Fruit fly (Drosophila melanogaster): Measurements from ENCODE around the gene Prm.

Gene Prm

DNA sequence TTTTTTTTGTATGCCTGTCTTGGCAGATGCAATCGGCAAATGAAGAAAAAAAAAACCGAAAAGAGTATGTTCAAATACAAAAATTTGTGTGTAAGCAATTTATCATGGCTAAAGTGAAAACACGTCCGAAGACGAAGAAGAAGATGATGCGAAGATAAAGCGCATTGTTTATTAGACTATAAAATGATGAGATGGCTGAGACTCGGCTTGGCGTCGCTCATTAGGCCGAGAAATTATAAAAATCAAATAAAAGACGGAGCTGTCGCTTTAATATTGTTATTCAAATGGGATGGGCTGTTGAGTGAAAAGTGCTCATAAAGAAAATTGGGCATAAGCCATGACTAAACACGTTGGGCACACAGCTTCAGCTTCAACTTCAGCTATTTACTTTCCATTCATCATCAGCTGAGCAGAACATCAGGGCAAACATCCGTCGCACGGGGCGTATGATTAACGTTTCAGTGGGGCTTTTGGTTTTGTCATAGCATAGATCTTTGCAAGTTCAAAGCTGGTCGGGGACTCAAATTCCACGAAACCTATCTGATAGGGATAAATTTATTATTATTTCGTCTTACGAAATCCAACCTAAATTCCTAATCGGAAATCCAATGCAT is 25.6 kb upstream of the Prm start:
- TF ChIP-seq EcR (GFP tag; optimal IDR thresholded peaks at IDR 0.05): no peak
- no peak for TF ChIP-seq psq (optimal IDR thresholded peaks at IDR 0.05)
- TF ChIP-seq CG8478 (optimal IDR thresholded peaks at IDR 0.05): no peak
- TF ChIP-seq Dll (optimal IDR thresholded peaks at IDR 0.05): no peak
- TF ChIP-seq pan (optimal IDR thresholded peaks at IDR 0.05): no peak
- TF ChIP-seq usp (GFP tag; optimal IDR thresholded peaks at IDR 0.05): no peak

- TF ChIP-seq pan (optimal IDR thresholded peaks at IDR 0.05): no peak
- no peak for TF ChIP-seq CG8478 (optimal IDR thresholded peaks at IDR 0.05)
- no peak for TF ChIP-seq usp (GFP tag; optimal IDR thresholded peaks at IDR 0.05)
- no peak for TF ChIP-seq EcR (GFP tag; optimal IDR thresholded peaks at IDR 0.05)
Observed at dm6 chr3L:8767876-8768275, 22.8 kb upstream of the Prm start.

dm6 chr3L:8765969-8766538 is 20.9 kb upstream of the Prm start:
- peak; percentile 3 for TF ChIP-seq Dll (optimal IDR thresholded peaks at IDR 0.05)
- TF ChIP-seq EcR (GFP tag; optimal IDR thresholded peaks at IDR 0.05): no peak
- no peak for TF ChIP-seq psq (optimal IDR thresholded peaks at IDR 0.05)

DNA sequence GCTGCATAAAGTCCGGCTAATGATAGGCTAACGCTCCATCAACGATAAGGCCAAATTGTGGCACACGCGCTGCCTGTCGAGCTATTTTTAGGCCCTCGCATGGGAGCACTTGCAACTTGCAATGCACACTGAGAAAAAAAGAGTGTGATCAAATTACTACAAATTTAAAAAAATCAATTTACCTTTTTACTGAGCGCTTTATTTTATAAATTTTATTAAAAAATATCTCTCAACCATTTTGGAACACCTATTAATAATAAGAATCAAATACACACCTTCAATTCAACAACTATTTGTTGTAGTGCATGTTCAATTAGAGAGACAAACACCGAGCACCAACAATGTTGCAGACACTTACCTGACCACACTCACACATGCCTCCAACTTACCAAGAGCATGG is 20.4 kb upstream of the Prm start:
- TF ChIP-seq Dll (optimal IDR thresholded peaks at IDR 0.05): no peak
- TF ChIP-seq CG8478 (optimal IDR thresholded peaks at IDR 0.05): no peak

- peak; percentile 94 for TF ChIP-seq pan (optimal IDR thresholded peaks at IDR 0.05)
- no peak for TF ChIP-seq usp (GFP tag; optimal IDR thresholded peaks at IDR 0.05)
- no peak for TF ChIP-seq psq (optimal IDR thresholded peaks at IDR 0.05)
Observed at dm6 chr3L:8763794-8764193, 18.7 kb upstream of the Prm start.

- TF ChIP-seq psq (optimal IDR thresholded peaks at IDR 0.05) (no peak), CG8478 (optimal IDR thresholded peaks at IDR 0.05) (no peak), EcR (GFP tag; optimal IDR thresholded peaks at IDR 0.05) (no peak), usp (GFP tag; optimal IDR thresholded peaks at IDR 0.05) (no peak), Dll (optimal IDR thresholded peaks at IDR 0.05) (no peak), pan (optimal IDR thresholded peaks at IDR 0.05) (no peak)
Observed at dm6 chr3L:8763037-8763454, 17.9 kb upstream of the Prm start.

DNA sequence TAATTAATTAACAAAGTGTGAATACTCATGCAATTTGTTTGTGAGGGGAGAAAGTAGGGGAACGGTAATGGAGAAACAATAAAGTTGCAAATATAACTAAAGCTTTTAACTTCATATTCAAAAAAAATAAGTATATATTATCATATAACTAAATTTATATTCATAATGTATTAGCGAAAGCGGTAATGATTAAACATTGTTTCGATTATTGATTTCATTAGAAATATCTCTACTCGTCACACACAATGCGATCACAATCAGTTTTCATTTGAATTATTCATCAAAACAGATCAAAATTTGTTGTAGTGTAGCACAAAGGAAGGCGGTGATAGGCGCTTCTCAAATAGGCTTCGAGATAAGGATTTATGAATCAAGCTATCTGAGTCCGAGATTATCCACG is 10.6 kb upstream of the Prm start, which contains the start of gene CG6576:
Gene CG6576, plus strand, starts transcription at position 301 of the 400 bp plus-strand sequence.
- TF ChIP-seq usp (GFP tag; optimal IDR thresholded peaks at IDR 0.05) (no peak), psq (optimal IDR thresholded peaks at IDR 0.05) (no peak), pan (optimal IDR thresholded peaks at IDR 0.05) (no peak), Dll (optimal IDR thresholded peaks at IDR 0.05) (no peak)

- TF ChIP-seq pan (optimal IDR thresholded peaks at IDR 0.05) (no peak), CG8478 (optimal IDR thresholded peaks at IDR 0.05) (no peak), EcR (GFP tag; optimal IDR thresholded peaks at IDR 0.05) (no peak), usp (GFP tag; optimal IDR thresholded peaks at IDR 0.05) (no peak), Dll (optimal IDR thresholded peaks at IDR 0.05) (no peak), psq (optimal IDR thresholded peaks at IDR 0.05) (no peak)
Observed at dm6 chr3L:8753592-8753991, 8.5 kb upstream of the Prm start, which contains the start of gene Fhos. TSS of gene Fhos (plus strand) at chr3L:8753619.

dm6 chr3L:8751262-8751661 is 6.2 kb upstream of the Prm start:
- TF ChIP-seq psq (optimal IDR thresholded peaks at IDR 0.05): no peak
- no peak for TF ChIP-seq Dll (optimal IDR thresholded peaks at IDR 0.05)
- TF ChIP-seq CG8478 (optimal IDR thresholded peaks at IDR 0.05): no peak
- no peak for TF ChIP-seq usp (GFP tag; optimal IDR thresholded peaks at IDR 0.05)
- TF ChIP-seq pan (optimal IDR thresholded peaks at IDR 0.05): no peak
- TF ChIP-seq EcR (GFP tag; optimal IDR thresholded peaks at IDR 0.05): no peak

DNA sequence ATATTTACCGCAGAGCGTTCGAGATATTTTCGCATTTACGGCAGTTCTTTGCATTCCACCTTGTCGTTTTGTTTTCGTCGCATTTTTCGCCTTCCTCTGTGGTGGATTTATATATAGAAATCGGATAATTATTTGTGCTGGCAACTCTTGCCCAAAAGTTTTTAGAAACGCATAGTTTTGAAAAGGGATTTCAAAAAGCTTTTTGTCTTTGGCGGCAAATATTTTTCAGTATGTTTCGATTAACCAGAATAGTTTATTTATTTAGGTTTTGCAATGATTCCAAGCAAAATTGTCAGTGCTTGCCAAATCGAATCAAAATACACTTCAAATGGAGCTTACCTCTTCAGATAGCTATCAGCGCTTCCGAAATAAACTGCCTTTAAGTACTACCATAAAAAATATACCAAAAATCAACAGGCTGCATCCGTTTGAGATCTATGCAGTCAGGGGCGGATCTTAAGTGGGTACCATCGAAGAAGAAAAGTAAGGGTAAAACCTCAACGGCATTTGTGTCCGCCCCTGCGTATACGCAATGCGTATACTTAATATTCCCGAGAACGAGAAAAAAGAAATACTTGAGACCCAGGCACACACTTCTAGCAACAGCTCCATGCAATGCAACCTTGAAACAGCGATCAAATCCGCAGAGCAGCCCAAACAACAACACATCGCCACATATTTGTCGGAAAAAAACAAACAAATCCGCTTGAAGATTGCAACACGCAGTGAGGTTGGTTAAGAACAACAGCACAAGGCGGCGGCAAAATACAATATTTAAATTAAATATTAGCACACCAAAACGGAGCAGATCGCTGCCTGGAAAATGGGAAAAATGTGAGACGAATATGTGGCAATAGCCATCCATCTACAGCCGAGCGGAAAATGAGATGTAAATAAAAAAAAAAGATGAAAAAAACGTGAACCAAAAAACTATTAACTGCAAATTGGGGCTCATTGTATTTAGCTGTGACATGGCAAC is 4.9 kb upstream of the Prm start, which contains the start of gene CG13306:
Gene CG13306, minus strand, starts transcription at position 51 of the 979 bp plus-strand sequence.
- TF ChIP-seq psq (optimal IDR thresholded peaks at IDR 0.05): no peak
- no peak for TF ChIP-seq Dll (optimal IDR thresholded peaks at IDR 0.05)
- TF ChIP-seq EcR (GFP tag; optimal IDR thresholded peaks at IDR 0.05): no peak
- TF ChIP-seq pan (optimal IDR thresholded peaks at IDR 0.05): no peak
- TF ChIP-seq usp (GFP tag; optimal IDR thresholded peaks at IDR 0.05): no peak
- no peak for TF ChIP-seq CG8478 (optimal IDR thresholded peaks at IDR 0.05)

DNA sequence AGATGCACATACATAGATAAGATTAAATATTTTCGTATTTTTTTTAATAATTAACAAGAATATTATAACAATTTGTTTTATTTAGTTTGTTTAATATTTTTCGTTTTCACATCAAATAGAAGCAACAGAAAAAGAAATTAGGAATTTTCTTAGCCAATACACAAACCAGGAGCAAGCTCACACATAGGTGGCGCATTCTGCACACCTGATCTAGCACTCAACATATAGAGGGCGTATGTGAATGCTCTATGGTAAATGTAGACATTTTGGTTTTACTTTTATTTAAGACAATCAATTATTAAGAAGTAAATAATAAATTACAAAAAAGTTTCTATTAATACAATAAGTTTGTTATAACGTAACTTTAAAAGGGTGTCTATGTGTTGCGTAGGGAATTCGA is 3.7 kb upstream of the Prm start:
- no peak for TF ChIP-seq EcR (GFP tag; optimal IDR thresholded peaks at IDR 0.05)
- no peak for TF ChIP-seq pan (optimal IDR thresholded peaks at IDR 0.05)
- TF ChIP-seq usp (GFP tag; optimal IDR thresholded peaks at IDR 0.05): no peak
- TF ChIP-seq psq (optimal IDR thresholded peaks at IDR 0.05): no peak
- no peak for TF ChIP-seq Dll (optimal IDR thresholded peaks at IDR 0.05)
- no peak for TF ChIP-seq CG8478 (optimal IDR thresholded peaks at IDR 0.05)

- TF ChIP-seq psq (optimal IDR thresholded peaks at IDR 0.05): no peak
- TF ChIP-seq Dll (optimal IDR thresholded peaks at IDR 0.05): no peak
- TF ChIP-seq usp (GFP tag; optimal IDR thresholded peaks at IDR 0.05): no peak
- TF ChIP-seq pan (optimal IDR thresholded peaks at IDR 0.05): no peak
- TF ChIP-seq EcR (GFP tag; optimal IDR thresholded peaks at IDR 0.05): no peak
- no peak for TF ChIP-seq CG8478 (optimal IDR thresholded peaks at IDR 0.05)
Observed at dm6 chr3L:8748323-8748722, 3.2 kb upstream of the Prm start.

All from whole organism.